Worm (Caenorhabditis elegans): Measurements from ENCODE around the gene Y71H2AM.3.
A peak's percentile ranks its signal among the peaks of the same experiment; 100 is the strongest.

The Y71H2AM.3 gene

ce11 chrIII:2787979-2788491 lies 17.2 kb upstream of the Y71H2AM.3 start, which contains the start of gene tbcc-1:
Gene tbcc-1, plus strand, starts transcription at chrIII:2788441.
- TF ChIP-seq unc-62 (GFP tag; optimal IDR thresholded peaks at IDR 0.05 in 1 of 2) = no peak
- no peak for TF ChIP-seq unc-62 (tag; optimal IDR thresholded peaks at IDR 0.05)
- peak; percentile 60 for TF ChIP-seq ama-1 (optimal IDR thresholded peaks at IDR 0.05)
- no peak for TF ChIP-seq nhr-11 (tag; optimal IDR thresholded peaks at IDR 0.05)
- peak; percentile 49 for TF ChIP-seq lin-38 (GFP tag; IDR thresholded peaks at IDR 0.05)
- no peak for TF ChIP-seq pqm-1 (tag; optimal IDR thresholded peaks at IDR 0.05)
- no peak for TF ChIP-seq lir-3 (tag; optimal IDR thresholded peaks at IDR 0.05)

ce11 chrIII:2794057-2794456 lies 11.2 kb upstream of the Y71H2AM.3 start:
- peak; percentile 74 for TF ChIP-seq aha-1 (tag)
- no peak for TF ChIP-seq dmd-9 (GFP tag; IDR thresholded peaks at IDR 0.05)

ce11 chrIII:2795442-2796023 lies 9.7 kb upstream of the Y71H2AM.3 start:
- TF ChIP-seq arid-1 (GFP tag; conservative IDR thresholded peaks at IDR 0.05) (0 out of 2 replicates have a peak, but pooled peaks have one; percentile 20), Y48G9A.11 (GFP tag; IDR thresholded peaks at IDR 0.05) (peak; percentile 49; the same call in 1 of the 2 replicates), ctbp-1 (GFP tag; IDR thresholded peaks at IDR 0.05) (no peak), pha-4 (GFP tag; IDR thresholded peaks at IDR 0.05) (0 out of 2 replicates have a peak, but pooled peaks have one; percentile 28), pha-4 (tag; optimal IDR thresholded peaks at IDR 0.05) (no peak), nhr-25 (tag; optimal IDR thresholded peaks at IDR 0.05; ENCODE audit: borderline replicate concordance, insufficient read depth) (no peak), lin-38 (GFP tag; IDR thresholded peaks at IDR 0.05) (peak; percentile 68), set-16 (GFP tag; IDR thresholded peaks at IDR 0.05) (peak; percentile 45)

- TF ChIP-seq lin-38 (GFP tag; IDR thresholded peaks at IDR 0.05) (peak; percentile 11; the same call in 1 of the 2 replicates), egl-43 (GFP tag; IDR thresholded peaks at IDR 0.05) (peak; percentile 60; the same call in 1 of the 2 replicates), set-16 (GFP tag; IDR thresholded peaks at IDR 0.05) (peak; percentile 44; the same call in 1 of the 2 replicates)
Measured at ce11 chrIII:2797463-2797862, 7.8 kb upstream of the Y71H2AM.3 start.

ce11 chrIII:2800743-2801142 lies 4.5 kb upstream of the Y71H2AM.3 start:
- no peak for TF ChIP-seq mxl-2 (GFP tag; conservative IDR thresholded peaks at IDR 0.05)
- no peak for TF ChIP-seq ztf-11 (tag; optimal IDR thresholded peaks at IDR 0.05)

ce11 chrIII:2801800-2802515 lies 3.3 kb upstream of the Y71H2AM.3 start, which contains the start of the genes twk-45 and Y71H2AM.25:
Gene twk-45, minus strand, starts transcription at chrIII:2801900.
Gene Y71H2AM.25, plus strand, starts transcription at chrIII:2802465.
- TF ChIP-seq dmd-9 (GFP tag; IDR thresholded peaks at IDR 0.05) (no peak), aha-1 (tag) (peak; percentile 13), unc-130 (GFP tag; optimal IDR thresholded peaks at IDR 0.05) (no peak), zip-2 (tag; optimal IDR thresholded peaks at IDR 0.05) (no peak)

- no peak for TF ChIP-seq nhr-25 (tag; optimal IDR thresholded peaks at IDR 0.05; ENCODE audit: borderline replicate concordance, insufficient read depth)
- TF ChIP-seq tra-1 (GFP tag; IDR thresholded peaks at IDR 0.05) = no peak
- no peak for TF ChIP-seq egl-43 (GFP tag; IDR thresholded peaks at IDR 0.05)
- TF ChIP-seq pqm-1 (tag; optimal IDR thresholded peaks at IDR 0.05) = peak; percentile 58
- peak; percentile 55 for TF ChIP-seq dpl-1 (GFP tag; optimal IDR thresholded peaks at IDR 0.05)
- TF ChIP-seq hlh-30 (tag; optimal IDR thresholded peaks at IDR 0.05; ENCODE audit: insufficient read depth) = peak; percentile 92
- TF ChIP-seq lin-38 (GFP tag; IDR thresholded peaks at IDR 0.05) = peak; percentile 54
- no peak for TF ChIP-seq ztf-11 (tag; optimal IDR thresholded peaks at IDR 0.05)
- peak; percentile 80 for TF ChIP-seq aha-1 (tag)
- TF ChIP-seq mdl-1 (tag; optimal IDR thresholded peaks at IDR 0.05) = peak in 1 of 2 experiments; percentile 58
- peak; percentile 69 for TF ChIP-seq mep-1 (tag; optimal IDR thresholded peaks at IDR 0.05)
- peak in 1 of 2 experiments; percentile 78 for TF ChIP-seq lsy-2 (tag; optimal IDR thresholded peaks at IDR 0.05)
- TF ChIP-seq hmg-1.1 (GFP tag; IDR thresholded peaks at IDR 0.05) = peak; percentile 45; the same call in 1 of the 2 replicates
- TF ChIP-seq hlh-11 (tag; optimal IDR thresholded peaks at IDR 0.05) = peak; percentile 61
- TF ChIP-seq daf-16 (GFP tag; optimal IDR thresholded peaks at IDR 0.05) = no peak
- peak; percentile 4 for TF ChIP-seq daf-16 (tag; optimal IDR thresholded peaks at IDR 0.05)
- peak; percentile 71 for TF ChIP-seq dve-1 (tag; optimal IDR thresholded peaks at IDR 0.05; ENCODE audit: insufficient read depth)
- peak; percentile 13 for TF ChIP-seq nhr-6 (tag; optimal IDR thresholded peaks at IDR 0.05)
- TF ChIP-seq pha-4 (GFP tag; IDR thresholded peaks at IDR 0.05) = no peak
- TF ChIP-seq pha-4 (tag; optimal IDR thresholded peaks at IDR 0.05) = peak; percentile 82
- peak; percentile 80 for TF ChIP-seq nhr-28 (tag; optimal IDR thresholded peaks at IDR 0.05)
- TF ChIP-seq snpc-4 (tag; optimal IDR thresholded peaks at IDR 0.05) = no peak
Measured at ce11 chrIII:2804461-2804860, 769 bp upstream of the Y71H2AM.3 start.

All from whole organism, L4 larva.